Worm (Caenorhabditis elegans) whole organism, young adult: Measurements from ENCODE around the gene D1025.10.
A peak's percentile ranks its signal among the peaks of the same experiment; 100 is the strongest.

Source experiments
- B0019.2 ChIP-seq: fragments of 200-800 bp; sonication (Bioruptor generic); conservative IDR thresholded peaks from 2 replicates; pipeline ENCODE4 v1.3.6; 2022; ENCODE audit warnings: missing genetic modification reagents, missing genetic modification characterization, missing compliant biosample characterization
- B0035.1 ChIP-seq: sonication (generic microtip); optimal IDR thresholded peaks from 2 replicates; lab custom pipeline; 2016; ENCODE audit warnings: missing genetic modification characterization, mild to moderate bottlenecking, missing compliant biosample characterization, missing genotype, missing genetic modification reagents
- F33H1.4 ChIP-seq: fragments of 200-800 bp; sonication (Bioruptor generic); IDR thresholded peaks from 2 replicates; pipeline ENCODE4 v1.3.6; 2022; ENCODE audit warnings: missing genetic modification reagents, missing genetic modification characterization, missing compliant biosample characterization
- K12H6.12 ChIP-seq: fragments of 200-800 bp; sonication (Bioruptor generic); optimal IDR thresholded peaks from 2 replicates; lab custom pipeline; 2018; ENCODE audit warnings: mild to moderate bottlenecking, missing genetic modification characterization, missing compliant biosample characterization
- T26A5.8 ChIP-seq: sonication (generic microtip); optimal IDR thresholded peaks from 2 replicates; lab custom pipeline; 2016; ENCODE audit warnings: missing genetic modification characterization, missing compliant biosample characterization
- Y53F4B.3 ChIP-seq: fragments of 200-800 bp; sonication (Bioruptor generic); IDR thresholded peaks from 2 replicates; pipeline ENCODE4 v1.3.6; 2022; ENCODE audit warnings: missing genetic modification reagents, missing genetic modification characterization, missing compliant biosample characterization
- Y67H2A.10 ChIP-seq: fragments of 200-800 bp; sonication (Bioruptor generic); conservative IDR thresholded peaks from 2 replicates; pipeline ENCODE4 v1.3.6; 2022; ENCODE audit warnings: missing genetic modification reagents, missing genetic modification characterization, missing compliant biosample characterization
- ZK185.1 ChIP-seq: sonication (generic microtip); optimal IDR thresholded peaks from 2 replicates; lab custom pipeline; 2016; ENCODE audit warnings: mild to moderate bottlenecking, missing genetic modification characterization, missing compliant biosample characterization; ENCODE audit not compliant: poor library complexity, severe bottlenecking
- aptf-3 ChIP-seq: fragments of 200-800 bp; sonication (Bioruptor generic); IDR thresholded peaks from 2 replicates; pipeline ENCODE4 v1.3.6; 2022; ENCODE audit warnings: missing genetic modification characterization, missing compliant biosample characterization
- atf-7 ChIP-seq: sonication (generic microtip); optimal IDR thresholded peaks from 2 replicates; lab custom pipeline; 2017; ENCODE audit warnings: mild to moderate bottlenecking, missing genetic modification characterization, missing compliant biosample characterization
- attf-5 ChIP-seq: fragments of 200-800 bp; sonication (Bioruptor generic); optimal IDR thresholded peaks from 2 replicates; lab custom pipeline; 2018; ENCODE audit warnings: mild to moderate bottlenecking, missing genetic modification characterization, missing compliant biosample characterization
- cebp-1 ChIP-seq, 2 experiments: fragments of 200-800 bp in 1 of 2; sonication (Bioruptor generic) in 1 of 2; sonication (generic microtip) in 1 of 2; IDR thresholded peaks in 1 of 2; optimal IDR thresholded peaks in 1 of 2; 2 replicates each; pipeline versions ENCODE4 v1.3.6 to Lab custom; 2017 to 2022; ENCODE audit warnings: missing compliant biosample characterization in 2 of 2, missing genetic modification characterization in 2 of 2, mild to moderate bottlenecking in 1 of 2, missing genetic modification reagents in 1 of 2, moderate library complexity in 1 of 2
- ceh-58 ChIP-seq: fragments of 200-800 bp; sonication (Bioruptor generic); IDR thresholded peaks from 2 replicates; pipeline ENCODE4 v1.3.6; 2022; ENCODE audit warnings: missing genetic modification characterization, missing compliant biosample characterization
- egl-44 ChIP-seq: fragments of 200-800 bp; sonication (Bioruptor generic); IDR thresholded peaks from 2 replicates; pipeline ENCODE4 v1.3.6; 2022; ENCODE audit warnings: missing genetic modification reagents, missing genetic modification characterization, missing compliant biosample characterization
- ekl-4 ChIP-seq: fragments of 200-800 bp; sonication (Bioruptor generic); IDR thresholded peaks from 2 replicates; pipeline ENCODE4 v1.3.6; 2022; ENCODE audit warnings: missing genetic modification reagents, missing genetic modification characterization, missing compliant biosample characterization
- ets-4 ChIP-seq: fragments of 200-800 bp; sonication (Bioruptor generic); optimal IDR thresholded peaks from 2 replicates; lab custom pipeline; 2018; ENCODE audit warnings: mild to moderate bottlenecking, missing genetic modification characterization, missing compliant biosample characterization
- fkh-3 ChIP-seq: sonication (generic microtip); optimal IDR thresholded peaks from 2 replicates; lab custom pipeline; 2016; ENCODE audit warnings: mild to moderate bottlenecking, missing genetic modification characterization, missing compliant biosample characterization
- hlh-12 ChIP-seq: sonication (generic microtip); optimal IDR thresholded peaks from 2 replicates; lab custom pipeline; 2016; ENCODE audit warnings: missing genetic modification characterization, missing compliant biosample characterization
- hlh-26 ChIP-seq: fragments of 200-800 bp; sonication (Bioruptor generic); conservative IDR thresholded peaks from 2 replicates; pipeline ENCODE4 v1.3.6; 2022; ENCODE audit warnings: missing genetic modification reagents, missing genetic modification characterization, missing compliant biosample characterization
- let-607 ChIP-seq, 2 experiments: fragments of 200-800 bp in 1 of 2; sonication (Bioruptor generic) in 1 of 2; sonication (generic microtip) in 1 of 2; optimal IDR thresholded peaks; 2 replicates each; lab custom pipeline; 2016 to 2018; ENCODE audit warnings: mild to moderate bottlenecking in 2 of 2, missing compliant biosample characterization in 2 of 2, missing genetic modification characterization in 2 of 2, moderate library complexity in 2 of 2, missing genotype in 1 of 2
- lsl-1 ChIP-seq: fragments of 200-800 bp; sonication (Bioruptor generic); optimal IDR thresholded peaks from 2 replicates; lab custom pipeline; 2018; ENCODE audit warnings: mild to moderate bottlenecking, missing genetic modification characterization, moderate library complexity, missing compliant biosample characterization
- madf-10 ChIP-seq: sonication (generic microtip); optimal IDR thresholded peaks from 2 replicates; lab custom pipeline; 2016; ENCODE audit warnings: mild to moderate bottlenecking, missing genetic modification characterization, missing compliant biosample characterization
- mcd-1 ChIP-seq: fragments of 200-800 bp; sonication (Bioruptor generic); IDR thresholded peaks from 2 replicates; pipeline ENCODE4 v1.3.6; 2022; ENCODE audit warnings: missing genetic modification reagents, missing genetic modification characterization, missing compliant biosample characterization
- nhr-80 ChIP-seq: sonication (generic microtip); optimal IDR thresholded peaks from 2 replicates; lab custom pipeline; 2016; ENCODE audit warnings: missing genetic modification characterization, missing compliant biosample characterization
- pha-4 ChIP-seq: fragments of 150-350 bp; sonication (generic microtip); optimal IDR thresholded peaks from 2 replicates; lab custom pipeline; 2014; ENCODE audit warnings: missing biosample characterization, missing genetic modification reagents, missing genetic modification characterization
- rpc-1 ChIP-seq, 2 experiments: fragments of 150-350 bp in 1 of 2; sonication (generic microtip) in 1 of 2; optimal IDR thresholded peaks; 2 replicates each; lab custom pipeline; 2014 to 2018; ENCODE audit warnings: missing biosample characterization in 1 of 2, missing genetic modification characterization in 1 of 2, missing genetic modification reagents in 1 of 2, missing genotype in 1 of 2
- snpc-4 ChIP-seq, 5 experiments: fragments of 150-350 bp in 1 of 5; sonication (generic microtip) in 4 of 5; optimal IDR thresholded peaks; 2 replicates each; lab custom pipeline; 2014 to 2018; ENCODE audit warnings: missing genetic modification characterization in 5 of 5, missing biosample characterization in 3 of 5, antibody characterized with exemption in 2 of 5, mild to moderate bottlenecking in 2 of 5, missing compliant biosample characterization in 2 of 5, missing genotype in 2 of 5, moderate library complexity in 2 of 5, missing genetic modification reagents in 1 of 5
- tbp1 ChIP-seq: fragments of 200-800 bp; sonication (Bioruptor generic); optimal IDR thresholded peaks from 2 replicates; lab custom pipeline; 2018; ENCODE audit warnings: mild to moderate bottlenecking, missing genetic modification characterization, missing compliant biosample characterization
- unc-62 ChIP-seq: fragments of 150-350 bp; optimal IDR thresholded peaks from 2 replicates; lab custom pipeline; 2014; ENCODE audit warnings: missing biosample characterization, missing genetic modification reagents, missing genetic modification characterization
- ztf-22 ChIP-seq: fragments of 200-800 bp; sonication (Bioruptor generic); optimal IDR thresholded peaks from 2 replicates; lab custom pipeline; 2018; ENCODE audit warnings: mild to moderate bottlenecking, missing genetic modification characterization, moderate library complexity, missing compliant biosample characterization
- ztf-25 ChIP-seq: fragments of 200-800 bp; sonication (Bioruptor generic); IDR thresholded peaks from 2 replicates; pipeline ENCODE4 v1.3.6; 2022; ENCODE audit warnings: missing genetic modification reagents, missing genetic modification characterization, missing compliant biosample characterization
- ztf-3 ChIP-seq: fragments of 200-800 bp; sonication (Bioruptor generic); optimal IDR thresholded peaks from 2 replicates; lab custom pipeline; 2018; ENCODE audit warnings: mild to moderate bottlenecking, missing genetic modification characterization, missing compliant biosample characterization
- ztf-6 ChIP-seq: fragments of 200-800 bp; sonication (Bioruptor generic); IDR thresholded peaks from 2 replicates; pipeline ENCODE4 v1.3.6; 2022; ENCODE audit warnings: missing genetic modification reagents, missing genetic modification characterization, missing compliant biosample characterization

Gene D1025.10

DNA sequence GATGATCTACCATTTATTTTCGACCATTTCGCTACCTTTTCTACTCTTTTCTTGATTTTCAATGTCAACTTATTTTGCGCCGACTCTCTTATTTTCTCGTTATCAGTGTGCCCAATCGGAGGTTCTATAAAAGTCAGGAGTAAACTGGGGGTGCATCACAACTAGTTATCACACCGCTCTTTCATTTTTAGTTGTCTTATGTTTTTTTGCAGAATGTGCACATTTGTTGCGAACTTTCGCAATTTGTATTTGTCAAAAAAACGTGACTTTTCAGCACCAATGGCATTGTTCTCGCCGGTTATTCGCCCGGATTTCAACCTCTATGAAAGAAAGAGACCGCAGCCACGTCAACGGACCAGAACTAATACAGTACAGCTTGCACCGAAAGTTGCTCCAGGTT, 21.0 kb downstream of the D1025.10 start:
- TF ChIP-seq rpc-1 (optimal IDR thresholded peaks at IDR 0.05; lab: Kevin White, UChicago) (no peak), rpc-1 (tag; optimal IDR thresholded peaks at IDR 0.05; lab: Kevin White, UChicago) (no peak), Y67H2A.10 (GFP tag; lab: Robert Waterston, UW) (no peak), nhr-80 (tag; lab: Kevin White, UChicago) (peak; percentile 38), fkh-3 (tag; lab: Kevin White, UChicago) (no peak), K12H6.12 (tag; lab: Kevin White, UChicago) (no peak), ztf-25 (GFP tag; lab: Robert Waterston, UW) (no peak), let-607 (tag; optimal IDR thresholded peaks at IDR 0.05; lab: Kevin White, UChicago) (no peak), snpc-4 (GFP tag; optimal IDR thresholded peaks at IDR 0.05; lab: Kevin White, UChicago) (no peak), snpc-4 (tag; optimal IDR thresholded peaks at IDR 0.05; lab: Kevin White, UChicago) (no peak), Y53F4B.3 (no peak), aptf-3 (GFP tag; lab: Robert Waterston, UW) (no peak), cebp-1 (GFP tag; IDR thresholded peaks at IDR 0.05; lab: Robert Waterston, UW) (peak; percentile 35; the same call in 1 of the 2 replicates), cebp-1 (tag; optimal IDR thresholded peaks at IDR 0.05; lab: Kevin White, UChicago) (peak; percentile 57), hlh-26 (GFP tag; lab: Robert Waterston, UW) (no peak)

DNA sequence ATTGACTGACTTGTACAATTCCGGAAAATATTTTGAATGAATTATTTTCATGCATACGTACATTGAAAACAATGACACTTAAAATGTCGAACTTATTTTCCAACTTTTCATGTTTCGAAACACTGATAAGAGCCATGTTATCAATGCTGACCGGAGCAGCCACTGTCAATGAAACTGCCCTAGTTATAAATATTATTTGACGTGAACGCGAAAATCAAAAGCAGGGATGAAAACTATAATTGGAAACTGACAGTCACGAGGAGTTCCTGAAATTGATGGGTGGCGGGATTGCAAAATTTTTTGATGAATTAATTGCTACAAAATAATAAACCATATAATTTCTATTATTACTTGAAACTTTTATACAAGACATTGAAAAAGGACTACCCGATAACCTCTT, 22.8 kb downstream of the D1025.10 start:
- peak; percentile 1 for TF ChIP-seq tbp1 (GFP tag; lab: Kevin White, UChicago)
- TF ChIP-seq ets-4, result peak; percentile 10
- TF ChIP-seq cebp-1 (GFP tag; IDR thresholded peaks at IDR 0.05; lab: Robert Waterston, UW), result peak; percentile 16; the same call in 1 of the 2 replicates
- TF ChIP-seq cebp-1 (tag; optimal IDR thresholded peaks at IDR 0.05; lab: Kevin White, UChicago), result no peak
- TF ChIP-seq nhr-80 (tag; lab: Kevin White, UChicago), result peak; percentile 90
- peak; percentile 46 for TF ChIP-seq atf-7
- no peak for TF ChIP-seq aptf-3 (GFP tag; lab: Robert Waterston, UW)
- peak; percentile 27 for TF ChIP-seq pha-4 (tag; lab: Kevin White, UChicago)
- no peak for TF ChIP-seq ztf-3 (GFP tag; lab: Kevin White, UChicago)
- no peak for TF ChIP-seq T26A5.8 (tag; lab: Kevin White, UChicago)
- TF ChIP-seq egl-44 (GFP tag; lab: Robert Waterston, UW), result 0 out of 2 replicates have a peak, but pooled peaks have one; percentile 20
- TF ChIP-seq F33H1.4 (GFP tag; lab: Robert Waterston, UW), result no peak
- peak; percentile 28 for TF ChIP-seq madf-10 (tag; lab: Kevin White, UChicago)
- no peak for TF ChIP-seq hlh-12 (tag; lab: Kevin White, UChicago)
- no peak for TF ChIP-seq snpc-4 (GFP tag; optimal IDR thresholded peaks at IDR 0.05; lab: Kevin White, UChicago)
- peak in 1 of 4 experiments; percentile 31 for TF ChIP-seq snpc-4 (tag; optimal IDR thresholded peaks at IDR 0.05; lab: Kevin White, UChicago)
- TF ChIP-seq mcd-1, result no peak
- peak; percentile 26 to 67 for TF ChIP-seq let-607 (tag; optimal IDR thresholded peaks at IDR 0.05; lab: Kevin White, UChicago)
- TF ChIP-seq ztf-22 (GFP tag; lab: Kevin White, UChicago), result peak; percentile 37
- TF ChIP-seq ztf-6 (GFP tag; lab: Robert Waterston, UW), result no peak

DNA sequence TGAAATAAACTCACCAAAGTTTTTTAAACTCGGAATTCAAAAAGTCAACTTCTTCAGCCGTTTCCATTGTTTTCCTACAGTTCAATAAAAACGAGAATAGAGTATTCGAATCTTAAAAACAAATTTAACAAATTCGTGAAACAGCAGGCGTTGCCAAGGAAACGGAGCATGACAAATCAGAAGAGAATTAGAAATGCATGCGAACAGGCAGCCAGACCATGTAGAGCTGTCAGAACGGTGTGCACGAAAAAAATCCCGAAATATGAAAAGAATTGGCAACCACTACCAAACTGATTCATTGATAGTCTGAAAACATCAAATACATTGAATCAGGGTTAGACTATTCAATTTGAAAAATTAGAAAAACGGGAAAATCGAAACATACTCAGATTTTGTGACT, 25.3 kb downstream of the D1025.10 start, which contains the start of gene fbxa-81:
Gene fbxa-81, minus strand, starts transcription at position 101 of the 400 bp plus-strand sequence.
- TF ChIP-seq unc-62 (GFP tag; lab: Kevin White, UChicago) (no peak), B0019.2 (no peak), ekl-4 (GFP tag; lab: Robert Waterston, UW) (no peak), ceh-58 (GFP tag; lab: Robert Waterston, UW) (no peak), B0035.1 (tag; lab: Kevin White, UChicago) (no peak), attf-5 (no peak), hlh-26 (GFP tag; lab: Robert Waterston, UW) (no peak), lsl-1 (no peak), ZK185.1 (tag; lab: Kevin White, UChicago) (no peak), snpc-4 (GFP tag; optimal IDR thresholded peaks at IDR 0.05; lab: Kevin White, UChicago) (no peak), snpc-4 (tag; optimal IDR thresholded peaks at IDR 0.05; lab: Kevin White, UChicago) (no peak)
